Fruit fly (Drosophila melanogaster) whole organism, embryonic: Measurements from ENCODE around the gene CG14659.

Experiments
- Ada2b ChIP-seq: fragments of 200-800 bp; sonication (Bioruptor generic); IDR thresholded peaks from 2 replicates; pipeline ENCODE4 v1.3.6; 2022; ENCODE audit warnings: missing biosample characterization, missing genetic modification characterization
- Adf1 ChIP-seq: fragments of 200-800 bp; sonication (Bioruptor generic); IDR thresholded peaks from 2 replicates; pipeline ENCODE4 v1.3.6; 2022; ENCODE audit warnings: missing biosample characterization, missing genetic modification characterization
- CG10274 ChIP-seq: fragments of 200-800 bp; sonication (Bioruptor generic); optimal IDR thresholded peaks from 3 replicates; lab custom pipeline; 2017; ENCODE audit warnings: missing biosample characterization, mild to moderate bottlenecking, missing genetic modification characterization
- CG11560 ChIP-seq: fragments of 200-800 bp; sonication (Bioruptor generic); IDR thresholded peaks from 3 replicates; pipeline ENCODE4 v1.3.6; 2022; ENCODE audit warnings: missing biosample characterization, missing genetic modification characterization
- CG11723 ChIP-seq: fragments of 200-800 bp; sonication (Bioruptor generic); optimal IDR thresholded peaks from 2 replicates; lab custom pipeline; 2017; ENCODE audit warnings: missing biosample characterization, mild to moderate bottlenecking, missing genetic modification characterization
- CG13424 ChIP-seq: fragments of 200-800 bp; sonication (Bioruptor generic); optimal IDR thresholded peaks from 2 replicates; lab custom pipeline; 2019; ENCODE audit warnings: missing biosample characterization, mild to moderate bottlenecking, missing genetic modification characterization, moderate library complexity
- CG15479 ChIP-seq: fragments of 200-800 bp; sonication (Bioruptor generic); optimal IDR thresholded peaks from 3 replicates; lab custom pipeline; 2019; ENCODE audit warnings: missing biosample characterization, mild to moderate bottlenecking, missing genetic modification characterization, moderate library complexity
- CG15696 ChIP-seq: fragments of 200-800 bp; sonication (Bioruptor generic); optimal IDR thresholded peaks from 2 replicates; lab custom pipeline; 2019; ENCODE audit warnings: missing biosample characterization, mild to moderate bottlenecking, missing genetic modification characterization, moderate library complexity
- CG1602 ChIP-seq: fragments of 200-800 bp; sonication (Bioruptor generic); optimal IDR thresholded peaks from 3 replicates; lab custom pipeline; 2016; ENCODE audit warnings: missing biosample characterization, missing genetic modification characterization
- CG17328 ChIP-seq: fragments of 200-800 bp; sonication (Bioruptor generic); IDR thresholded peaks from 2 replicates; pipeline ENCODE4 v1.3.6; 2022; ENCODE audit warnings: missing biosample characterization, missing genetic modification characterization
- CG17385 ChIP-seq: fragments of 200-800 bp; sonication (Bioruptor generic); optimal IDR thresholded peaks from 3 replicates; lab custom pipeline; 2018; ENCODE audit warnings: missing biosample characterization, mild to moderate bottlenecking, missing genetic modification characterization
- CG18011 ChIP-seq: fragments of 200-800 bp; sonication (Bioruptor generic); optimal IDR thresholded peaks from 2 replicates; lab custom pipeline; 2017; ENCODE audit warnings: missing biosample characterization, missing genetic modification characterization, mild to moderate bottlenecking, moderate library complexity, missing genotype
- CG32772 ChIP-seq: fragments of 200-800 bp; sonication (Bioruptor generic); IDR thresholded peaks from 2 replicates; pipeline ENCODE4 v1.3.6; 2022; ENCODE audit warnings: missing biosample characterization, missing genetic modification characterization
- CG33213 ChIP-seq: fragments of 200-800 bp; sonication (Bioruptor generic); optimal IDR thresholded peaks from 3 replicates; lab custom pipeline; 2016; ENCODE audit warnings: missing biosample characterization, missing genetic modification characterization
- CG6272 ChIP-seq: fragments of 200-800 bp; sonication (Bioruptor generic); IDR thresholded peaks from 2 replicates; pipeline ENCODE4 v1.3.6; 2022; ENCODE audit warnings: missing biosample characterization, missing genetic modification characterization
- CG6813 ChIP-seq: fragments of 200-800 bp; sonication (Bioruptor generic); optimal IDR thresholded peaks from 2 replicates; lab custom pipeline; 2017; ENCODE audit warnings: missing biosample characterization, missing genetic modification characterization, mild to moderate bottlenecking, moderate library complexity, missing genetic modification reagents
- CG7928 ChIP-seq: fragments of 200-800 bp; sonication (Bioruptor generic); optimal IDR thresholded peaks from 2 replicates; lab custom pipeline; 2017; ENCODE audit warnings: missing biosample characterization, mild to moderate bottlenecking, missing genetic modification characterization
- Dfd ChIP-seq, 2 experiments: fragments of >200 bp; optimal IDR thresholded peaks; 2 replicates each; lab custom pipeline; 2017; ENCODE audit warnings: missing biosample characterization in 2 of 2, missing genetic modification characterization in 2 of 2
- E2f1 ChIP-seq: fragments of 200-800 bp; sonication (Bioruptor generic); IDR thresholded peaks from 2 replicates; pipeline ENCODE4 v1.3.6; 2022; ENCODE audit warnings: missing biosample characterization, missing genetic modification characterization
- Ets97D ChIP-seq: fragments of 200-800 bp; sonication (Bioruptor generic); optimal IDR thresholded peaks from 3 replicates; lab custom pipeline; 2016; ENCODE audit warnings: missing biosample characterization, missing genetic modification characterization
- H2.0 ChIP-seq: fragments of 200-800 bp; sonication (Bioruptor generic); IDR thresholded peaks from 2 replicates; pipeline ENCODE4 v1.3.6; 2022; ENCODE audit warnings: missing biosample characterization, missing genetic modification characterization
- Mes4 ChIP-seq: fragments of 200-800 bp; sonication (Bioruptor generic); optimal IDR thresholded peaks from 2 replicates; lab custom pipeline; 2016; ENCODE audit warnings: missing biosample characterization, missing genetic modification characterization
- Poxn ChIP-seq: fragments of 200-800 bp; sonication (Bioruptor generic); IDR thresholded peaks from 2 replicates; pipeline ENCODE4 v1.3.6; 2022; ENCODE audit warnings: missing biosample characterization, missing genetic modification characterization
- Six4 ChIP-seq: fragments of 200-800 bp; sonication (Bioruptor generic); optimal IDR thresholded peaks from 2 replicates; lab custom pipeline; 2016; ENCODE audit warnings: missing biosample characterization, missing genetic modification characterization
- Spps ChIP-seq: fragments of 200-800 bp; sonication (Bioruptor generic); optimal IDR thresholded peaks from 2 replicates; lab custom pipeline; 2018; ENCODE audit warnings: missing biosample characterization, mild to moderate bottlenecking, missing genetic modification characterization
- Vsx1 ChIP-seq: fragments of 200-800 bp; sonication (Bioruptor generic); optimal IDR thresholded peaks from 2 replicates; lab custom pipeline; 2017; ENCODE audit warnings: missing biosample characterization, mild to moderate bottlenecking, missing genetic modification characterization, missing genetic modification reagents
- Xrp1 ChIP-seq: fragments of 200-800 bp; sonication (Bioruptor generic); IDR thresholded peaks from 2 replicates; pipeline ENCODE4 v1.3.6; 2022; ENCODE audit warnings: missing biosample characterization, missing genetic modification characterization
- ase ChIP-seq: fragments of 200-800 bp; sonication (Bioruptor generic); IDR thresholded peaks from 3 replicates; pipeline ENCODE4 v1.3.6; 2022; ENCODE audit warnings: missing biosample characterization, missing genetic modification characterization
- az2 ChIP-seq: fragments of 200-800 bp; sonication (Bioruptor generic); optimal IDR thresholded peaks from 3 replicates; lab custom pipeline; 2016; ENCODE audit warnings: missing biosample characterization, missing genetic modification characterization
- cwo ChIP-seq: fragments of 200-800 bp; sonication (Bioruptor generic); optimal IDR thresholded peaks from 3 replicates; lab custom pipeline; 2017; ENCODE audit warnings: missing biosample characterization, missing genetic modification characterization, mild to moderate bottlenecking, moderate library complexity, missing genetic modification reagents
- exex ChIP-seq: fragments of 200-800 bp; sonication (Bioruptor generic); optimal IDR thresholded peaks from 4 replicates; lab custom pipeline; 2018; ENCODE audit warnings: missing biosample characterization, mild to moderate bottlenecking, missing genetic modification characterization, moderate library complexity
- grau ChIP-seq: fragments of 200-800 bp; optimal IDR thresholded peaks from 3 replicates; lab custom pipeline; 2019; ENCODE audit warnings: missing biosample characterization, mild to moderate bottlenecking, missing genetic modification characterization, moderate library complexity
- grn ChIP-seq: fragments of 200-800 bp; sonication (Bioruptor generic); optimal IDR thresholded peaks from 3 replicates; lab custom pipeline; 2017; ENCODE audit warnings: missing biosample characterization, missing genetic modification characterization
- hb ChIP-seq: fragments of 200-800 bp; sonication (Bioruptor generic); IDR thresholded peaks from 3 replicates; pipeline ENCODE4 v1.3.6; 2022; ENCODE audit warnings: missing biosample characterization, missing genetic modification characterization; ENCODE audit not compliant: partially characterized antibody
- mirr ChIP-seq: fragments of 200-800 bp; sonication (Bioruptor generic); optimal IDR thresholded peaks from 3 replicates; lab custom pipeline; 2018; ENCODE audit warnings: missing biosample characterization, mild to moderate bottlenecking, missing genetic modification characterization
- prd ChIP-seq, 3 experiments: fragments of >200 bp in 2 of 3; fragments of 200-800 bp in 1 of 3; sonication (Bioruptor generic) in 1 of 3; optimal IDR thresholded peaks in 2 of 3; IDR thresholded peaks in 1 of 3; 2 replicates in 2 of 3; 3 replicates in 1 of 3; pipeline versions ENCODE4 v1.3.6 to Lab custom; 2017 to 2022; ENCODE audit warnings: missing biosample characterization in 1 of 3, missing genetic modification characterization in 1 of 3
- pzg ChIP-seq: fragments of 200-800 bp; sonication (Bioruptor generic); optimal IDR thresholded peaks from 3 replicates; lab custom pipeline; 2018; ENCODE audit warnings: missing biosample characterization, mild to moderate bottlenecking, missing genetic modification characterization, moderate library complexity
- rib ChIP-seq: fragments of 200-800 bp; sonication (Bioruptor generic); IDR thresholded peaks from 2 replicates; pipeline ENCODE4 v1.3.6; 2022; ENCODE audit warnings: missing biosample characterization, missing genetic modification characterization
- salm ChIP-seq: fragments of 200-800 bp; sonication (Bioruptor generic); optimal IDR thresholded peaks from 2 replicates; lab custom pipeline; 2018; ENCODE audit warnings: missing biosample characterization, mild to moderate bottlenecking, missing genetic modification characterization
- schlank ChIP-seq: fragments of 200-800 bp; sonication (Bioruptor generic); optimal IDR thresholded peaks from 2 replicates; lab custom pipeline; 2018; ENCODE audit warnings: missing biosample characterization, mild to moderate bottlenecking, missing genetic modification characterization
- sd ChIP-seq: fragments of 200-800 bp; sonication (Bioruptor generic); optimal IDR thresholded peaks from 3 replicates; lab custom pipeline; 2018; ENCODE audit warnings: missing biosample characterization, mild to moderate bottlenecking, missing genetic modification characterization, moderate library complexity
- slou ChIP-seq: fragments of 200-800 bp; sonication (Bioruptor generic); optimal IDR thresholded peaks from 3 replicates; lab custom pipeline; 2016; ENCODE audit warnings: missing biosample characterization, missing genetic modification characterization
- slp2 ChIP-seq: fragments of 200-800 bp; sonication (Bioruptor generic); optimal IDR thresholded peaks from 2 replicates; lab custom pipeline; 2016; ENCODE audit warnings: missing biosample characterization, missing genetic modification characterization
- sug ChIP-seq: fragments of 200-800 bp; optimal IDR thresholded peaks from 2 replicates; lab custom pipeline; 2019; ENCODE audit warnings: missing biosample characterization, mild to moderate bottlenecking, missing genetic modification characterization, moderate library complexity
- trem ChIP-seq: fragments of 200-800 bp; optimal IDR thresholded peaks from 3 replicates; lab custom pipeline; 2019; ENCODE audit warnings: missing biosample characterization, mild to moderate bottlenecking, missing genetic modification characterization, moderate library complexity
- unpg ChIP-seq: fragments of 200-800 bp; sonication (Bioruptor generic); optimal IDR thresholded peaks from 3 replicates; lab custom pipeline; 2018; ENCODE audit warnings: missing biosample characterization, mild to moderate bottlenecking, missing genetic modification characterization, moderate library complexity
- vvl ChIP-seq: fragments of 200-800 bp; sonication (Bioruptor generic); IDR thresholded peaks from 2 replicates; pipeline ENCODE4 v1.3.6; 2022; ENCODE audit warnings: missing biosample characterization, missing genetic modification characterization
- zen2 ChIP-seq: fragments of 200-800 bp; sonication (Bioruptor generic); IDR thresholded peaks from 3 replicates; pipeline ENCODE4 v1.3.6; 2022; ENCODE audit warnings: missing biosample characterization, missing genetic modification characterization; ENCODE audit not compliant: partially characterized antibody
- zf30C ChIP-seq: fragments of 200-800 bp; sonication (Bioruptor generic); optimal IDR thresholded peaks from 3 replicates; lab custom pipeline; 2018; ENCODE audit warnings: missing biosample characterization, mild to moderate bottlenecking, missing genetic modification characterization

CG14659 gene

DNA sequence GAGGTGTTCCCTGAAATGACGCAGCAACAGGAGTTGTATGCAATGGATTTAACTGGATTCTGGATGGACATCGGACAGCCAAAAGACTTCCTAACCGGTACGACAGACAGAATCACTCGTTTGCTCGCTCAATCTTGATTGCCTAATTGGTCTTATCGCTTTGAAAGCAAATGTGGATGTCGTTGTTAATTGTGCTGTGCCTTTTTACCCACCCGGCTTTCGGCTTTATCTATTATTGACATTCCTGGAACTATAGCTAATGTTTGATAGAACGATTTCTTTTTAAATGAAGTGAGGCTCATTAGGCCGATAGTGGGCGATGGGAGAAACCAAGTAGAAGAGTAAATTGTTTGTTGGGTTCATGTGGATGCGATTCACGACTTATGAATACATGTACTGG is 16.4 kb downstream of the CG14659 start:
- peak; percentile 87 for TF ChIP-seq sd
- peak; percentile 96 for TF ChIP-seq exex
- no peak for TF ChIP-seq CG10274 (GFP tag; lab: Kevin White, UChicago)
- TF ChIP-seq Vsx1 (GFP tag; lab: Kevin White, UChicago), result peak; percentile 46
- no peak for TF ChIP-seq grau (tag; lab: Kevin White, UChicago)
- peak; percentile 14 for TF ChIP-seq sug (tag; lab: Kevin White, UChicago)
- TF ChIP-seq mirr, result peak; percentile 62
- TF ChIP-seq CG15479, result peak; percentile 13
- TF ChIP-seq grn (GFP tag; lab: Kevin White, UChicago), result peak; percentile 84
- TF ChIP-seq, all 482 proteins: peak for 7

DNA sequence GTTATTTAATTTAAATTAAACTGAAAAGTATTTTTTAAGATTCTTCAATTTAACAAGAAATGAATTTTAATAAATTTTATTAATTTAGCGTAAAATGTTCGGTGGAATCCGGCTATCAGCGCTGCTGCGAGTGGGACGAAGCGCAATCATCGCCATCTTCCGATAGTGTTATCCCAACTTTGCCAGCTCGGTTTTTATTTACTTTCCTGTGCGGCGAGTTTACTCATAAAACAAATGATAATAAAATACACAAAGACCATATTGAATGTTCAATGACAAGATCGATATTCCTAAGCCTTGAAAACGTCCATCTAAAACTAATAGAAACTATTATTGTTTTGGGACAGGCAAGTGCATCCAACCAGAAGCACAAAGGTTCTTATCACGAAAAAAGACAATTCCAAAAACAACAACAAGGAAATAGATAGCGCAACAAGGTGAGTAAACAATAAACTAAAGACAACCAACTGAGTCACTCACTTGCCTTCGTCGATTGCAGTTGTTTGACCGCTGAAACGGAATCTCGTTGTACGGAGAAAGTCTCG is 17.9 kb downstream of the CG14659 start:
- TF ChIP-seq CG6272 (GFP tag; lab: Robert Waterston, UW) (peak; percentile 69; the same call in 1 of the 2 replicates), schlank (tag; lab: Kevin White, UChicago) (no peak), H2.0 (GFP tag; lab: Robert Waterston, UW) (peak; percentile 53; the same call in 1 of the 2 replicates), Mes4 (GFP tag; lab: Kevin White, UChicago) (peak; percentile 42), ase (GFP tag; lab: Robert Waterston, UW) (0 out of 3 replicates have a peak, but pooled peaks have one; percentile 29), Spps (peak; percentile 68), zf30C (GFP tag; lab: Kevin White, UChicago) (no peak), hb (GFP tag; lab: Robert Waterston, UW) (no peak), CG17385 (peak; percentile 68), zen2 (no peak), CG6813 (GFP tag; lab: Kevin White, UChicago) (peak; percentile 87), slou (GFP tag; lab: Kevin White, UChicago) (no peak), CG33213 (GFP tag; lab: Kevin White, UChicago) (peak; percentile 43), trem (tag; lab: Kevin White, UChicago) (peak; percentile 46), CG11560 (tag; lab: Robert Waterston, UW) (no peak), CG11723 (GFP tag; lab: Kevin White, UChicago) (peak; percentile 54), Poxn (GFP tag; lab: Robert Waterston, UW) (no peak), CG17328 (no peak), CG1602 (GFP tag; lab: Kevin White, UChicago) (peak; percentile 49), Adf1 (GFP tag; lab: Robert Waterston, UW) (peak; percentile 11; the same call in 1 of the 2 replicates), Six4 (GFP tag; lab: Kevin White, UChicago) (peak; percentile 19), Xrp1 (GFP tag; lab: Robert Waterston, UW) (peak; percentile 80), rib (GFP tag; lab: Robert Waterston, UW) (no peak), Dfd (GFP tag; optimal IDR thresholded peaks at IDR 0.05; lab: Kevin White, UChicago) (no peak), CG7928 (GFP tag; lab: Kevin White, UChicago) (no peak), Ets97D (GFP tag; lab: Kevin White, UChicago) (peak; percentile 80), CG13424 (tag; lab: Kevin White, UChicago) (peak; percentile 63), CG18011 (no peak), salm (peak; percentile 68), pzg (GFP tag; lab: Kevin White, UChicago) (peak; percentile 50), cwo (GFP tag; lab: Kevin White, UChicago) (no peak), E2f1 (GFP tag; lab: Robert Waterston, UW) (no peak), CG32772 (GFP tag; lab: Robert Waterston, UW) (no peak), az2 (peak; percentile 43), unpg (GFP tag; lab: Kevin White, UChicago) (peak; percentile 68), Ada2b (GFP tag; lab: Robert Waterston, UW) (peak; percentile 22; the same call in 1 of the 2 replicates), CG15696 (tag; lab: Kevin White, UChicago) (peak; percentile 86), vvl (GFP tag; lab: Robert Waterston, UW) (peak; percentile 68), prd (optimal IDR thresholded peaks at IDR 0.05; lab: Kevin White, UChicago) (no peak), prd (GFP tag; IDR thresholded peaks at IDR 0.05; lab: Robert Waterston, UW) (peak; percentile 74), slp2 (GFP tag; lab: Kevin White, UChicago) (no peak)
